Worm (Caenorhabditis elegans) whole organism, mixed stage, embryonic: ENCODE data around the gene fbxb-112.

Experiments used
- nhr-12 ChIP-seq: fragments of 150-350 bp; optimal IDR thresholded peaks from 2 replicates; lab custom pipeline; 2014; ENCODE audit warnings: missing biosample characterization, missing genetic modification characterization
- nhr-28 ChIP-seq: fragments of 150-350 bp; optimal IDR thresholded peaks from 2 replicates; lab custom pipeline; 2014; ENCODE audit warnings: missing biosample characterization, missing genetic modification characterization
- zip-8 ChIP-seq: fragments of 150-350 bp; optimal IDR thresholded peaks from 2 replicates; lab custom pipeline; 2014; ENCODE audit warnings: missing biosample characterization, missing genetic modification characterization

DNA sequence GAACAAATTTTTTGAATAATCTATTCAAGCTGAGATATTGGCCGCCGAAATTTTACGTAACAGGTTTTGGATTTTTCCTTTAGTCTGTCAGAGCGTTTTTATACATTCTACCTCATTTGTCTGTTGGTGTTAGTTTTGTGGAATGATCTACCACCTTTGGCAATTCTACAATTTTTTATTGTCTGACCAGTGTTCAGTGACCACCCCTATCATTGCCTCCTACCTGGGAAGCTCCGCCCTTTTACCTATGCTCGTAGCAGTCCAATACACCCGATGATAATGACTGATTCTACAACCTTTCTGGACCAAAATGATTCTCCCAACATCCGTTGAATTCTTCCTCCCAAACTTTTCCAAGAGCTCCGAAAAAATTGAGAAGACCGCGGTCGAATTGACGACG is 17.2 kb upstream of the fbxb-112 start, which contains the start of gene sdz-32:
- TF ChIP-seq nhr-12 (tag; lab: Kevin White, UChicago): no peak
- no peak for TF ChIP-seq zip-8 (tag; lab: Kevin White, UChicago)
- TF ChIP-seq nhr-28 (tag; lab: Kevin White, UChicago): no peak
